Worm (Caenorhabditis elegans) whole organism, mixed stage, embryonic: ENCODE results near the gene zfp-2.
A peak's percentile ranks its signal among the peaks of the same experiment; 100 is the strongest.

Experiments
- M03D4.4 ChIP-seq: sonication (generic microtip); optimal IDR thresholded peaks from 2 replicates; lab custom pipeline; 2017; ENCODE audit warnings: mild to moderate bottlenecking, missing genetic modification characterization, missing compliant biosample characterization
- bed-3 ChIP-seq: fragments of 200-800 bp; sonication (Bioruptor generic); optimal IDR thresholded peaks from 3 replicates; lab custom pipeline; 2018; ENCODE audit warnings: mild to moderate bottlenecking, missing genetic modification characterization, moderate library complexity, missing compliant biosample characterization
- ceh-39 ChIP-seq: fragments of 150-350 bp; optimal IDR thresholded peaks from 2 replicates; lab custom pipeline; 2014; ENCODE audit warnings: missing biosample characterization, missing genetic modification characterization
- ceh-43 ChIP-seq: fragments of 200-800 bp; sonication (Bioruptor generic); optimal IDR thresholded peaks from 2 replicates; lab custom pipeline; 2018; ENCODE audit warnings: mild to moderate bottlenecking, missing genetic modification characterization, moderate library complexity, missing compliant biosample characterization
- ceh-83 ChIP-seq: fragments of 200-800 bp; sonication (Bioruptor generic); optimal IDR thresholded peaks from 2 replicates; lab custom pipeline; 2018; ENCODE audit warnings: mild to moderate bottlenecking, missing genetic modification characterization, missing compliant biosample characterization
- ces-1 ChIP-seq: fragments of 150-350 bp; optimal IDR thresholded peaks from 2 replicates; lab custom pipeline; 2014; ENCODE audit warnings: missing biosample characterization, missing genetic modification reagents, missing genetic modification characterization
- cnd-1 ChIP-seq: fragments of 200-800 bp; sonication (Bioruptor generic); optimal IDR thresholded peaks from 2 replicates; lab custom pipeline; 2018; ENCODE audit warnings: mild to moderate bottlenecking, missing genetic modification characterization, missing compliant biosample characterization
- elt-3 ChIP-seq: fragments of 150-350 bp; optimal IDR thresholded peaks from 2 replicates; lab custom pipeline; 2014; ENCODE audit warnings: missing biosample characterization, missing genetic modification characterization
- flh-1 ChIP-seq: fragments of 200-800 bp; sonication (Bioruptor generic); optimal IDR thresholded peaks from 2 replicates; lab custom pipeline; 2018; ENCODE audit warnings: mild to moderate bottlenecking, missing genetic modification characterization, moderate library complexity, missing compliant biosample characterization
- lin-13 ChIP-seq: fragments of 150-350 bp; optimal IDR thresholded peaks from 2 replicates; lab custom pipeline; 2014; ENCODE audit warnings: missing biosample characterization, missing genetic modification characterization
- lin-32 ChIP-seq: fragments of 200-800 bp; sonication (Bioruptor generic); optimal IDR thresholded peaks from 2 replicates; lab custom pipeline; 2018; ENCODE audit warnings: mild to moderate bottlenecking, missing genetic modification characterization, missing compliant biosample characterization
- lsy-2 ChIP-seq: fragments of 150-350 bp; optimal IDR thresholded peaks from 2 replicates; lab custom pipeline; 2014; ENCODE audit warnings: missing biosample characterization, missing genetic modification characterization
- mab-5 ChIP-seq: fragments of 150-350 bp; optimal IDR thresholded peaks from 2 replicates; lab custom pipeline; 2014; ENCODE audit warnings: missing biosample characterization, missing genetic modification characterization
- mep-1 ChIP-seq: fragments of 150-350 bp; optimal IDR thresholded peaks from 2 replicates; lab custom pipeline; 2017; ENCODE audit warnings: missing biosample characterization, missing genetic modification reagents, missing genetic modification characterization, inconsistent platforms
- mls-2 ChIP-seq: sonication (generic microtip); optimal IDR thresholded peaks from 2 replicates; lab custom pipeline; 2016; ENCODE audit warnings: mild to moderate bottlenecking, missing genetic modification characterization, moderate library complexity, missing compliant biosample characterization
- nhr-12 ChIP-seq: fragments of 150-350 bp; optimal IDR thresholded peaks from 2 replicates; lab custom pipeline; 2014; ENCODE audit warnings: missing biosample characterization, missing genetic modification characterization
- nhr-2 ChIP-seq: fragments of 150-350 bp; optimal IDR thresholded peaks from 2 replicates; lab custom pipeline; 2014; ENCODE audit warnings: missing biosample characterization, missing genetic modification characterization
- nhr-237 ChIP-seq: fragments of 150-350 bp; optimal IDR thresholded peaks from 2 replicates; lab custom pipeline; 2014; ENCODE audit warnings: missing biosample characterization, missing genetic modification characterization
- nhr-28 ChIP-seq: fragments of 150-350 bp; optimal IDR thresholded peaks from 2 replicates; lab custom pipeline; 2014; ENCODE audit warnings: missing biosample characterization, missing genetic modification characterization
- nhr-76 ChIP-seq: sonication (generic microtip); optimal IDR thresholded peaks from 2 replicates; lab custom pipeline; 2017; ENCODE audit warnings: missing biosample characterization, missing genetic modification characterization
- pha-4 ChIP-seq: fragments of 150-350 bp; optimal IDR thresholded peaks from 2 replicates; lab custom pipeline; 2018; ENCODE audit warnings: missing biosample characterization, missing genetic modification reagents, missing genetic modification characterization
- sem-2 ChIP-seq: fragments of 200-800 bp; sonication (Bioruptor generic); optimal IDR thresholded peaks from 2 replicates; lab custom pipeline; 2018; ENCODE audit warnings: mild to moderate bottlenecking, missing genetic modification characterization, missing compliant biosample characterization
- snpc-4 ChIP-seq: fragments of 150-350 bp; optimal IDR thresholded peaks from 2 replicates; lab custom pipeline; 2014; ENCODE audit warnings: missing biosample characterization, missing genetic modification characterization
- sptf-1 ChIP-seq: sonication (generic microtip); optimal IDR thresholded peaks from 2 replicates; lab custom pipeline; 2017; ENCODE audit warnings: mild to moderate bottlenecking, missing genetic modification characterization, moderate library complexity, missing compliant biosample characterization
- tbx-8 ChIP-seq: fragments of 200-800 bp; sonication (Bioruptor generic); optimal IDR thresholded peaks from 2 replicates; lab custom pipeline; 2018; ENCODE audit warnings: mild to moderate bottlenecking, missing genetic modification characterization, moderate library complexity, missing compliant biosample characterization
- unc-120 ChIP-seq: sonication (generic microtip); optimal IDR thresholded peaks from 2 replicates; lab custom pipeline; 2017; ENCODE audit warnings: missing genetic modification characterization, missing compliant biosample characterization; ENCODE audit not compliant: poor library complexity, severe bottlenecking
- unc-39 ChIP-seq: fragments of 150-350 bp; optimal IDR thresholded peaks from 2 replicates; lab custom pipeline; 2014; ENCODE audit warnings: missing biosample characterization, missing genetic modification characterization
- unc-62 ChIP-seq: fragments of 150-350 bp; optimal IDR thresholded peaks from 2 replicates; lab custom pipeline; 2014; ENCODE audit warnings: missing biosample characterization, missing genetic modification reagents, missing genetic modification characterization
- zip-8 ChIP-seq: fragments of 150-350 bp; optimal IDR thresholded peaks from 2 replicates; lab custom pipeline; 2014; ENCODE audit warnings: missing biosample characterization, missing genetic modification characterization
- ztf-11 ChIP-seq: fragments of 150-350 bp; optimal IDR thresholded peaks from 2 replicates; lab custom pipeline; 2014; ENCODE audit warnings: missing biosample characterization, missing genetic modification characterization

zfp-2 gene

DNA sequence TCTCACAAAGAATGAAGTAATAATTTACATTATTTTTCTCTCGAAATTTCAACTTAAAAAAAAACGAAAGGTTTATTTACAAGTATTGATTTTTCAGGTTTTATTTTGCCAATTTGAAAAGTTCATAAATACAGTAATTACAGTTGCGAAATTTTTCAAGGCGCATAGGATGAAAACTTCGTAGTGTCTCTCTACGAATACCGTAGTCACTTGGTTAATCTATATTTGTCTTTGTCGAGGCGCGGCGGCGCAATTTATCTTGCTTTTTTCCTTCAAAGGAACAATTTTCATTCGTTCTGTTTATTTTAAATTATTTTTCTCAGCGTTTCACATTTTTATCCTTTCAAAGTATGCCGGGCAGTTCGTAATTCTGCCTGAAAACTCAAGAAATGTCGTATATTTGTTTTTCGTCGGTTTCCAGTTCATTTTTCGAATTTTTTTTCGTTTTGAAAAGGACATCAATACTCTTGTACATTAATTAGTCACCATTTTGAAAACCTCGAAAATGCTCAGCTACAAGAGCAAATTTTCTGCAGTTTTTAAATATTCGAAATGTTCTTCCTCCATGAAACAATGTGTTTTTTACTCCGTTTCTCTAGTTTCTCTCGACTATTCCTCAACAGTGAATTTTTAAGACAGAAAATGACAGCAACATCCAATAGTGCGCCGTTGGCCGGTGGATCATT lies 33.8 kb upstream of the zfp-2 start, which contains the start of gene mex-6:
mex-6 (plus strand) TSS at position 636 of the 686 bp plus-strand sequence.
- TF ChIP-seq elt-3 (no peak), nhr-76 (tag; lab: Kevin White, UChicago) (no peak), ztf-11 (tag; lab: Kevin White, UChicago) (no peak), nhr-12 (tag; lab: Kevin White, UChicago) (no peak), lsy-2 (tag; lab: Kevin White, UChicago) (no peak), mls-2 (tag; lab: Kevin White, UChicago) (no peak), lin-32 (GFP tag; lab: Kevin White, UChicago) (no peak), unc-62 (GFP tag; lab: Kevin White, UChicago) (no peak), ceh-39 (tag; lab: Kevin White, UChicago) (no peak), nhr-2 (tag; lab: Kevin White, UChicago) (no peak), mep-1 (no peak), ceh-83 (GFP tag; lab: Kevin White, UChicago) (no peak), lin-13 (no peak)

DNA sequence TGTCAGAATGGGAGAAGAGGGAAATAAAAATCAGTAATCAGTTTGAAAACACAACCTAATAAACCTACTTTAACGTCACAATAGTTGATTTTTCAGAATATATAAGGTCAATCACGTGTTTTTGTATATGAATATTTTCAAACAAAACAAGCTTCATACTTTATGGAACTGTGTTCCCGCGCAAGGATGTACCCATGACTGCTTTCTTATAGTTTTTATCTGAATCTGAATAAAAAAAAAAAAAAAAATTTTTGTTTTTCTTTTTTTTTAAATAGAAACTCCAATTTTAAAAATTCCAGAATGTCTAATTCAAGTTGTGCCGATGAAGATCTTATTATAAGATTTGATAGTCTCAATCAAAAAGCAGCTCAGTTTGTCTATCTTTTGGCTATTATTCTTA lies 29.0 kb upstream of the zfp-2 start, which contains the start of gene sra-2:
sra-2 (plus strand) TSS at position 301 of the 400 bp plus-strand sequence.
- TF ChIP-seq unc-39 (tag; lab: Kevin White, UChicago) (no peak), nhr-28 (tag; lab: Kevin White, UChicago) (no peak), nhr-12 (tag; lab: Kevin White, UChicago) (no peak), snpc-4 (no peak), ceh-43 (no peak), mab-5 (tag; lab: Kevin White, UChicago) (no peak), zip-8 (tag; lab: Kevin White, UChicago) (no peak), M03D4.4 (tag; lab: Kevin White, UChicago) (no peak), elt-3 (no peak), lsy-2 (tag; lab: Kevin White, UChicago) (no peak), ceh-39 (tag; lab: Kevin White, UChicago) (no peak), ztf-11 (tag; lab: Kevin White, UChicago) (no peak), unc-120 (tag; lab: Kevin White, UChicago) (no peak)
- TF ChIP-seq, all 35 proteins: peak for 0

- TF ChIP-seq flh-1 (GFP tag; lab: Kevin White, UChicago) (no peak), M03D4.4 (tag; lab: Kevin White, UChicago) (no peak), snpc-4 (no peak), nhr-76 (tag; lab: Kevin White, UChicago) (no peak), unc-39 (tag; lab: Kevin White, UChicago) (no peak), ces-1 (GFP tag; lab: Kevin White, UChicago) (no peak), tbx-8 (GFP tag; lab: Kevin White, UChicago) (no peak), lin-32 (GFP tag; lab: Kevin White, UChicago) (no peak), lsy-2 (tag; lab: Kevin White, UChicago) (no peak), cnd-1 (no peak)
Measured at ce11 chrII:9532011-9532410, 25.4 kb upstream of the zfp-2 start, which contains the start of gene sra-9. Gene sra-9, plus strand, starts transcription at chrII:9532311.

DNA sequence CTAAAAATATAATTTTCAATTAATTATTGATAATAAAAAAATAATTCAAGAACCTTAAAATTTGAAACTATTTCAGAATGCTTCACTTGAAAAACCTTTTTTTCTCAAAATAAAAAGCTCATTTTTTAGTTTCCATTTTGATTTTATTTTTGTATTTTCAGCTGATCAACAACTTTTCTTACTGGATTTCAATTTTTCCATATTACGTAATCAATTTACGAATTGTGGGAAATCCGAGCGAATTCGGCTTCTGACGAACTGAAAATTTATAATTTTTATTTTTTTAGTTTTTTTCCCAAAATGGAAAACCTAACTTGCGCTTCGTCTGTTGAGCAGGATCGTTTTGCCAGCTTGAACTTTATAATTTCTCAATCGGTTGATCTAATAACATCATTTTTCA lies 20.0 kb upstream of the zfp-2 start, which contains the start of gene sra-8:
sra-8 (plus strand) TSS at position 301 of the 400 bp plus-strand sequence.
- TF ChIP-seq lin-13 (no peak), zip-8 (tag; lab: Kevin White, UChicago) (peak; percentile 51)

- TF ChIP-seq mab-5 (tag; lab: Kevin White, UChicago): no peak
- TF ChIP-seq nhr-237 (tag; lab: Kevin White, UChicago): no peak
- no peak for TF ChIP-seq unc-62 (GFP tag; lab: Kevin White, UChicago)
- no peak for TF ChIP-seq unc-120 (tag; lab: Kevin White, UChicago)
- no peak for TF ChIP-seq sptf-1
- TF ChIP-seq nhr-12 (tag; lab: Kevin White, UChicago): no peak
- no peak for TF ChIP-seq mep-1
- TF ChIP-seq ceh-83 (GFP tag; lab: Kevin White, UChicago): no peak
- TF ChIP-seq ceh-43: no peak
- no peak for TF ChIP-seq sem-2 (GFP tag; lab: Kevin White, UChicago)
- TF ChIP-seq pha-4 (tag; lab: Kevin White, UChicago): no peak
- no peak for TF ChIP-seq tbx-8 (GFP tag; lab: Kevin White, UChicago)
- TF ChIP-seq bed-3 (GFP tag; lab: Kevin White, UChicago): no peak
Measured at ce11 chrII:9540723-9541122, 16.7 kb upstream of the zfp-2 start, which contains the start of gene sra-3. Gene sra-3, minus strand, starts transcription at chrII:9540823.
